Worm (Caenorhabditis elegans): ENCODE measurements around the gene atl-1.

The atl-1 gene

DNA sequence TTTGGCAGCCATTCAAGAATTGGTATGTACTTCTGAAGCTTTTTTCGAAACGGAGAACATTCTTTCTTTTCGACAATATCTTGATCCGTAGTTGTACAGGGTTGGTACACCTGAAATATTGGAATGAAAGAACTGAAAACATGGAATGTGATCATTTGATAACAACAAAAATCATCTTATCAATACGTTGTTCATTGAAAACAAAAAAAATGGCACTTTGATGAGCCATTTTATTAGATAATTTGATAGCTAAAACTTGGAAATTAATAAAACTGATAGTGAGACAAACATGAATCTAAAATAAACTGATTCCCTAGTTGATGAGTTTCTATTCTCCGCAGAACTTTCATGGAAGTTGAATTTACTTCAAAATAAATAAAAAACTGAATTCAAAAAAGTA lies 27.1 kb upstream of the atl-1 start:
- TF ChIP-seq ceh-88 (GFP tag; IDR thresholded peaks at IDR 0.05): no peak
- TF ChIP-seq mab-9 (GFP tag; IDR thresholded peaks at IDR 0.05): no peak
- TF ChIP-seq elt-2 (tag; optimal IDR thresholded peaks at IDR 0.05): peak; percentile 49
- no peak for TF ChIP-seq pqm-1 (tag; optimal IDR thresholded peaks at IDR 0.05)
- TF ChIP-seq pax-3 (tag; optimal IDR thresholded peaks at IDR 0.05): no peak
- TF ChIP-seq mep-1 (tag; optimal IDR thresholded peaks at IDR 0.05): no peak
- TF ChIP-seq mef-2 (tag; optimal IDR thresholded peaks at IDR 0.05): no peak

ce11 chrV:9666394-9666793 lies 21.0 kb upstream of the atl-1 start, which contains the start of gene ZK287.1:
Gene ZK287.1, plus strand, starts transcription at chrV:9666694.
- TF ChIP-seq mep-1 (tag; optimal IDR thresholded peaks at IDR 0.05) (no peak), lin-14 (GFP tag; optimal IDR thresholded peaks at IDR 0.05) (peak; percentile 49)

- no peak for TF ChIP-seq alr-1 (tag; optimal IDR thresholded peaks at IDR 0.05; ENCODE audit: borderline replicate concordance)
- TF ChIP-seq jun-1 (tag; optimal IDR thresholded peaks at IDR 0.05): no peak
- no peak for TF ChIP-seq C16A3.4 (tag; optimal IDR thresholded peaks at IDR 0.05)
- TF ChIP-seq dpl-1 (GFP tag; optimal IDR thresholded peaks at IDR 0.05): peak in 1 of 3 experiments; percentile 4
- no peak for TF ChIP-seq unc-130 (tag; optimal IDR thresholded peaks at IDR 0.05)
- no peak for TF ChIP-seq nhr-85 (tag)
- no peak for TF ChIP-seq egl-27 (tag; optimal IDR thresholded peaks at IDR 0.05)
- no peak for TF ChIP-seq unc-30 (tag; optimal IDR thresholded peaks at IDR 0.05)
- no peak for TF ChIP-seq sox-4 (tag; optimal IDR thresholded peaks at IDR 0.05)
- TF ChIP-seq ceh-8 (GFP tag; optimal IDR thresholded peaks at IDR 0.05): no peak
- no peak for TF ChIP-seq nhr-84 (tag; optimal IDR thresholded peaks at IDR 0.05)
- no peak for TF ChIP-seq mab-9 (GFP tag; IDR thresholded peaks at IDR 0.05)
- TF ChIP-seq Y116A8C.19 (tag; optimal IDR thresholded peaks at IDR 0.05; ENCODE audit: borderline replicate concordance): no peak
- no peak for TF ChIP-seq ztf-4 (tag; optimal IDR thresholded peaks at IDR 0.05)
- no peak for TF ChIP-seq nhr-19 (GFP tag; conservative IDR thresholded peaks at IDR 0.05)
- no peak for TF ChIP-seq aly-2 (tag; optimal IDR thresholded peaks at IDR 0.05)
- no peak for TF ChIP-seq nhr-77 (tag; optimal IDR thresholded peaks at IDR 0.05)
- TF ChIP-seq unc-62 (GFP tag; optimal IDR thresholded peaks at IDR 0.05): no peak
- no peak for TF ChIP-seq blmp-1 (tag; optimal IDR thresholded peaks at IDR 0.05)
- peak in 1 of 2 experiments; percentile 38 for TF ChIP-seq lin-35 (GFP tag; optimal IDR thresholded peaks at IDR 0.05)
- TF ChIP-seq ceh-82 (tag; optimal IDR thresholded peaks at IDR 0.05): peak in 2 of 3 experiments; percentile 36 to 64
- TF ChIP-seq lin-13 (GFP tag; optimal IDR thresholded peaks at IDR 0.05): no peak
- no peak for TF ChIP-seq nhr-47 (tag; optimal IDR thresholded peaks at IDR 0.05)
- no peak for TF ChIP-seq nhr-90 (tag; optimal IDR thresholded peaks at IDR 0.05; ENCODE audit: poor library complexity)
- no peak for TF ChIP-seq nhr-12 (tag; optimal IDR thresholded peaks at IDR 0.05)
- TF ChIP-seq hlh-17 (GFP tag; optimal IDR thresholded peaks at IDR 0.05; ENCODE audit: borderline replicate concordance): no peak
- TF ChIP-seq zip-4 (GFP tag; optimal IDR thresholded peaks at IDR 0.05): no peak
- no peak for TF ChIP-seq pag-3 (tag; optimal IDR thresholded peaks at IDR 0.05; ENCODE audit: borderline replicate concordance, insufficient read depth)
- no peak for TF ChIP-seq ceh-63 (GFP tag; optimal IDR thresholded peaks at IDR 0.05)
- TF ChIP-seq mef-2 (tag; optimal IDR thresholded peaks at IDR 0.05): no peak
- TF ChIP-seq efl-1 (optimal IDR thresholded peaks at IDR 0.05): peak; percentile 9 to 19
- no peak for TF ChIP-seq efl-1 (GFP tag; optimal IDR thresholded peaks at IDR 0.05 in 1 of 2)
- peak; percentile 38 for TF ChIP-seq tbx-2 (tag; optimal IDR thresholded peaks at IDR 0.05)
- TF ChIP-seq fos-1 (tag; optimal IDR thresholded peaks at IDR 0.05): no peak
- peak; percentile 13 for TF ChIP-seq snu-23 (GFP tag; optimal IDR thresholded peaks at IDR 0.05)
- TF ChIP-seq grh-1 (GFP tag; IDR thresholded peaks at IDR 0.05): no peak
- peak; percentile 23 for TF ChIP-seq nhr-71 (tag; optimal IDR thresholded peaks at IDR 0.05)
- no peak for TF ChIP-seq dsc-1 (tag; optimal IDR thresholded peaks at IDR 0.05)
- TF ChIP-seq fkh-8 (tag; optimal IDR thresholded peaks at IDR 0.05): peak; percentile 71
- TF ChIP-seq pax-3 (tag; optimal IDR thresholded peaks at IDR 0.05): no peak
- no peak for TF ChIP-seq nhr-20 (tag; optimal IDR thresholded peaks at IDR 0.05)
- no peak for TF ChIP-seq fkh-4 (tag; optimal IDR thresholded peaks at IDR 0.05; ENCODE audit: borderline replicate concordance)
- TF ChIP-seq lin-14 (GFP tag; optimal IDR thresholded peaks at IDR 0.05): peak; percentile 84
- TF ChIP-seq unc-86 (tag; optimal IDR thresholded peaks at IDR 0.05): no peak
Observed at ce11 chrV:9664620-9665019, 19.2 kb upstream of the atl-1 start.

Measured in whole organism, L1 larva.